Fruit fly (Drosophila melanogaster): ENCODE results near the gene CG31495.

The CG31495 gene

dm6 chr3R:13803185-13803887 lies 36.4 kb downstream of the CG31495 start:
- peak; percentile 13 for TF ChIP-seq Vsx2 (GFP tag; optimal IDR thresholded peaks at IDR 0.05; ENCODE audit: partially characterized antibody)
- TF ChIP-seq h (GFP tag; optimal IDR thresholded peaks at IDR 0.05): no peak
- no peak for TF ChIP-seq Jra (GFP tag; optimal IDR thresholded peaks at IDR 0.05)
- no peak for TF ChIP-seq GATAd (GFP tag; optimal IDR thresholded peaks at IDR 0.05)

DNA sequence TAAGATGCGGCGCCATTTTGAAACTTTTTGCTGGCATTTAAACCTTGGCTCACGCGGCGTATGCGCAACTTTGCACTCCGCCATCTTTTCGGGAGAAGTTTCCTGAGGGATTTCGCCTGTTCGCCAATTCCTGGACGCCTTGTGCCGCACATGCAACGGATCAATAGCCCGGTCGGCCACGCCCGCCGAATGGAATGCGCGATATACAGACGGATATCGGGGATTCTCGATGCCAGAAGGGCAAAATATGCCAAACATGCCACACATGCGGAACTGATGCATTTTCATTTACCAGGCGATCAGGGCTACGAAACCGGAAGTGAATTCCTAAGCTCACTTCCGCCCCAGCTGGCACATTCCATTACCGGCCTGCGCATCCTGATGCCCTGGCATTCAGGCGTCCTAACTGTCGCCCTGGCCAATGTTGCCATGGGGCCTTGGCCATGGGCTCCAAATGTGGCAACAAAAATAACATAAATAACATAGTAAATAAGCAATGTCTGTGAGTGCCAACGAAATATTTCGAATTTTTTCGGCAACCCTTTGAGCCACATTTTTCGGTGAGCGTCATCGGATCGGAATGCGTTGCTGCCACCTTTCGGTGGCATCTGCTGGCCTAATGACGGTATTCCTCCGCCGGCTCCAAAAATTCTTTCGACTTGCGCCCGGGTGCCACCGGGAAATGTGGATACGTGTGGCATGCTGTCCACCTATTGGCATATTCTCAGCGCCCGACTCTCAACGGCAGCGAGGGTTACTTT lies 37.5 kb downstream of the CG31495 start:
- TF ChIP-seq tai (GFP tag; optimal IDR thresholded peaks at IDR 0.05): no peak
- no peak for TF ChIP-seq usp (GFP tag; optimal IDR thresholded peaks at IDR 0.05)
- TF ChIP-seq dsf (GFP tag; optimal IDR thresholded peaks at IDR 0.05; ENCODE audit: borderline replicate concordance): no peak
- TF ChIP-seq Sp1 (GFP tag; optimal IDR thresholded peaks at IDR 0.05): no peak
- no peak for TF ChIP-seq HLH106 (tag; optimal IDR thresholded peaks at IDR 0.05)
- TF ChIP-seq woc (GFP tag; optimal IDR thresholded peaks at IDR 0.05): no peak
- no peak for TF ChIP-seq CG9705 (GFP tag; optimal IDR thresholded peaks at IDR 0.05)
- no peak for TF ChIP-seq dmrt93B (GFP tag; optimal IDR thresholded peaks at IDR 0.05)
- TF ChIP-seq CG32264 (GFP tag; optimal IDR thresholded peaks at IDR 0.05): no peak
- no peak for TF ChIP-seq Myc (optimal IDR thresholded peaks at IDR 0.05)
- TF ChIP-seq ey (GFP tag; optimal IDR thresholded peaks at IDR 0.05): no peak
- no peak for TF ChIP-seq CrebA (GFP tag; optimal IDR thresholded peaks at IDR 0.05; ENCODE audit: borderline replicate concordance)
- TF ChIP-seq rgr (GFP tag; optimal IDR thresholded peaks at IDR 0.05): no peak

- TF ChIP-seq CrebA (GFP tag; optimal IDR thresholded peaks at IDR 0.05; ENCODE audit: borderline replicate concordance): no peak
- no peak for TF ChIP-seq rgr (GFP tag; optimal IDR thresholded peaks at IDR 0.05)
- TF ChIP-seq psq (GFP tag; optimal IDR thresholded peaks at IDR 0.05): no peak
- no peak for TF ChIP-seq tai (GFP tag; optimal IDR thresholded peaks at IDR 0.05)
- TF ChIP-seq Hr83 (GFP tag; optimal IDR thresholded peaks at IDR 0.05; ENCODE audit: poor library complexity, severe bottlenecking): no peak
- TF ChIP-seq Vsx2 (GFP tag; optimal IDR thresholded peaks at IDR 0.05; ENCODE audit: partially characterized antibody): peak; percentile 16
- TF ChIP-seq h (GFP tag; optimal IDR thresholded peaks at IDR 0.05): no peak
- no peak for TF ChIP-seq Sp1 (GFP tag; optimal IDR thresholded peaks at IDR 0.05)
Observed at dm6 chr3R:13801184-13802056, 38.3 kb downstream of the CG31495 start.

- no peak for TF ChIP-seq Myc (optimal IDR thresholded peaks at IDR 0.05)
- TF ChIP-seq foxo (GFP tag; optimal IDR thresholded peaks at IDR 0.05): peak in 1 of 2 experiments; percentile 73
- TF ChIP-seq Sp1 (GFP tag; optimal IDR thresholded peaks at IDR 0.05): peak; percentile 79
- peak; percentile 34 for TF ChIP-seq Hnf4 (GFP tag; optimal IDR thresholded peaks at IDR 0.05)
- TF ChIP-seq psq (GFP tag; optimal IDR thresholded peaks at IDR 0.05): peak; percentile 63
- no peak for TF ChIP-seq tai (GFP tag; optimal IDR thresholded peaks at IDR 0.05)
- TF ChIP-seq OdsH (GFP tag; optimal IDR thresholded peaks at IDR 0.05): peak; percentile 58
- TF ChIP-seq sage (GFP tag; optimal IDR thresholded peaks at IDR 0.05): no peak
- peak; percentile 50 for TF ChIP-seq CG9705 (GFP tag; optimal IDR thresholded peaks at IDR 0.05)
- peak; percentile 24 for TF ChIP-seq brk (GFP tag; optimal IDR thresholded peaks at IDR 0.05)
- peak; percentile 73 for TF ChIP-seq h (GFP tag; optimal IDR thresholded peaks at IDR 0.05)
- no peak for TF ChIP-seq CG32264 (GFP tag; optimal IDR thresholded peaks at IDR 0.05)
- TF ChIP-seq HLH106 (tag; optimal IDR thresholded peaks at IDR 0.05): peak; percentile 54
- peak; percentile 71 for TF ChIP-seq fru (GFP tag; optimal IDR thresholded peaks at IDR 0.05)
- peak; percentile 78 for TF ChIP-seq rgr (GFP tag; optimal IDR thresholded peaks at IDR 0.05)
- peak; percentile 75 for TF ChIP-seq sv (GFP tag; optimal IDR thresholded peaks at IDR 0.05)
- TF ChIP-seq CrebA (GFP tag; optimal IDR thresholded peaks at IDR 0.05; ENCODE audit: borderline replicate concordance): no peak
- TF ChIP-seq ey (GFP tag; optimal IDR thresholded peaks at IDR 0.05): peak; percentile 47
- no peak for TF ChIP-seq Hr83 (GFP tag; optimal IDR thresholded peaks at IDR 0.05; ENCODE audit: poor library complexity, severe bottlenecking)
- no peak for TF ChIP-seq Dif (GFP tag; optimal IDR thresholded peaks at IDR 0.05; ENCODE audit: partially characterized antibody)
- TF ChIP-seq woc (GFP tag; optimal IDR thresholded peaks at IDR 0.05): peak; percentile 0
- TF ChIP-seq pan (optimal IDR thresholded peaks at IDR 0.05): no peak
- TF ChIP-seq br (GFP tag; optimal IDR thresholded peaks at IDR 0.05): peak; percentile 53
- no peak for TF ChIP-seq N (GFP tag; optimal IDR thresholded peaks at IDR 0.05)
- no peak for TF ChIP-seq jim (GFP tag; optimal IDR thresholded peaks at IDR 0.05)
- TF ChIP-seq Rel (GFP tag; optimal IDR thresholded peaks at IDR 0.05): no peak
- no peak for TF ChIP-seq Rel (tag; optimal IDR thresholded peaks at IDR 0.05)
- TF ChIP-seq Vsx2 (GFP tag; optimal IDR thresholded peaks at IDR 0.05; ENCODE audit: partially characterized antibody): peak; percentile 23
- TF ChIP-seq Dfd (GFP tag; optimal IDR thresholded peaks at IDR 0.05): no peak
- TF ChIP-seq dmrt93B (GFP tag; optimal IDR thresholded peaks at IDR 0.05): peak; percentile 27
- TF ChIP-seq GATAd (GFP tag; optimal IDR thresholded peaks at IDR 0.05): no peak
Observed at dm6 chr3R:13800430-13800848, 39.3 kb downstream of the CG31495 start.

Data from whole organism, wandering third instar larva.